Worm (Caenorhabditis elegans) whole organism, early embryonic: Measurements from ENCODE around the gene C33D9.8.

Experiments used
- B0310.2 ChIP-seq: sonication (generic microtip); optimal IDR thresholded peaks from 2 replicates; lab custom pipeline; 2016; ENCODE audit warnings: mild to moderate bottlenecking, missing genetic modification characterization, missing compliant biosample characterization
- F13C5.2 ChIP-seq: sonication (generic microtip); optimal IDR thresholded peaks from 2 replicates; lab custom pipeline; 2017; ENCODE audit warnings: mild to moderate bottlenecking, missing genetic modification characterization, inconsistent platforms, missing compliant biosample characterization
- aly-1 ChIP-seq: sonication (generic microtip); optimal IDR thresholded peaks from 2 replicates; lab custom pipeline; 2016; ENCODE audit warnings: missing genetic modification characterization, missing compliant biosample characterization
- ama-1 ChIP-seq: fragments of 150-350 bp; optimal IDR thresholded peaks from 2 replicates; lab custom pipeline; 2014
- ceh-36 ChIP-seq: sonication (generic microtip); optimal IDR thresholded peaks from 2 replicates; lab custom pipeline; 2016; ENCODE audit warnings: missing genetic modification characterization, inconsistent platforms, missing compliant biosample characterization
- ets-7 ChIP-seq: sonication (generic microtip); optimal IDR thresholded peaks from 2 replicates; lab custom pipeline; 2016; ENCODE audit warnings: missing genotype, missing genetic modification characterization, missing compliant biosample characterization
- flt-1 ChIP-seq: fragments of 200-800 bp; sonication (Bioruptor generic); IDR thresholded peaks from 2 replicates; pipeline ENCODE4 v1.3.6; 2022; ENCODE audit warnings: missing genetic modification characterization, missing compliant biosample characterization
- hmg-4 ChIP-seq: fragments of 200-800 bp; sonication (Bioruptor generic); optimal IDR thresholded peaks from 2 replicates; lab custom pipeline; 2018; ENCODE audit warnings: mild to moderate bottlenecking, missing genetic modification characterization, missing compliant biosample characterization
- hnd-1 ChIP-seq: sonication (generic microtip); optimal IDR thresholded peaks from 2 replicates; lab custom pipeline; 2016; ENCODE audit warnings: missing genetic modification characterization, missing compliant biosample characterization
- pes-1 ChIP-seq: fragments of 200-800 bp; sonication (Bioruptor generic); IDR thresholded peaks from 2 replicates; pipeline ENCODE4 v1.3.6; 2022; ENCODE audit warnings: missing genetic modification reagents, missing genetic modification characterization, missing compliant biosample characterization
- scrt-1 ChIP-seq: fragments of 200-800 bp; sonication (Bioruptor generic); IDR thresholded peaks from 2 replicates; pipeline ENCODE4 v1.3.6; 2022; ENCODE audit warnings: missing genetic modification characterization, missing compliant biosample characterization
- tbx-37 ChIP-seq: fragments of 200-800 bp; sonication (Bioruptor generic); conservative IDR thresholded peaks from 2 replicates; pipeline ENCODE4 v1.3.6; 2022; ENCODE audit warnings: missing genetic modification reagents, missing genetic modification characterization, missing compliant biosample characterization

The C33D9.8 gene

DNA sequence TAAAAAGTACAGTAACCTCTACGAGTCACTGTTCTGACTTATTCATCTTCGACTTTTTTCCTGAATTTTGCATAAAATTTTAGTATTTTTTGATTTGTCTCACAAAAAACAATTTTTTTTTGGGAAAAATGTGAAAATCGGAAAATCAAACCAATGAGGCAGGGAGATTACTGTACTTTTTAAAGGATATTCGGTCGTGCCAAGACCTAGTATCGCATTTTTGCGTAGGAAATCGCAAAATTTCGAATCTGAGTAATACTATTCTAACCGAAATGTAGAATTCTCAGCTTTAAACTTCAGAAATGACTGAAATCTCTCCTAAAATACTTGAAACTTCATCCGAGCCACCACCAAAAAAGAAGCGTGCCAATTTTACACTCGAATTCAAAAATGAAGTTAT, 48.8 kb downstream of the C33D9.8 start, which contains the start of gene F21D5.4:
Gene F21D5.4, plus strand, starts transcription at position 301 of the 400 bp plus-strand sequence.
- no peak for TF ChIP-seq aly-1
- TF ChIP-seq tbx-37 (GFP tag; lab: Robert Waterston, UW): no peak
- TF ChIP-seq ceh-36 (tag; lab: Kevin White, UChicago): no peak
- TF ChIP-seq ets-7 (tag; lab: Kevin White, UChicago): no peak
- TF ChIP-seq hmg-4 (GFP tag; lab: Kevin White, UChicago): no peak
- no peak for TF ChIP-seq ama-1 (lab: Kevin White, UChicago)
- no peak for TF ChIP-seq hnd-1
- TF ChIP-seq B0310.2 (tag; lab: Kevin White, UChicago): no peak
- TF ChIP-seq pes-1: no peak
- no peak for TF ChIP-seq scrt-1 (GFP tag; lab: Robert Waterston, UW)
- TF ChIP-seq flt-1 (GFP tag; lab: Robert Waterston, UW): no peak
- no peak for TF ChIP-seq F13C5.2 (tag; lab: Kevin White, UChicago)

DNA sequence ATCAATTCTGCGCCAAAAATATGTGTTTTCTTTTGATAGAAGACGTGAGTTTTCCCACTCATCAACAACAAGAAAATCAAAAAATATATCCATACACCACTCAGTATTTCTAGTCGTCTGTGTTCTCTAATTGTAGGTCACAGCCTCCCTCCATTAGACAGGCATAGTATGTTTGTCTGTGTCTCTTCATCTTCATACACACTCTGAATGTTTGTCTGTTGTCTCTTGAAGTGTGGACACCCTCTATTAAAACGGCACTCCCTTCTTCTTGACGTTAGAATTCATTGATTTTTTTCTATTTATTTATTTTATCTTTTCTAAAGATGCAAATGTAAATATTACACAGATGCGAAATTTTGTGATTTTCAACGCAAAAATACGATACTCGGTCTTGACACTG, 49.2 kb downstream of the C33D9.8 start:
- TF ChIP-seq F13C5.2 (tag; lab: Kevin White, UChicago): no peak
